Fruit fly (Drosophila melanogaster) whole organism: Measurements from ENCODE around the gene SPoCk.

Experiments
- CG8478 ChIP-seq: fragments of >200 bp; optimal IDR thresholded peaks from 2 replicates; lab custom pipeline; 2018; ENCODE audit warnings: inconsistent platforms
- pan ChIP-seq: fragments of >200 bp; optimal IDR thresholded peaks from 2 replicates; lab custom pipeline; 2017
- psq ChIP-seq: fragments of >200 bp; optimal IDR thresholded peaks from 2 replicates; lab custom pipeline; 2017

- TF ChIP-seq pan (lab: Kevin White, UChicago) (no peak), CG8478 (lab: Kevin White, UChicago) (no peak), psq (lab: Kevin White, UChicago) (no peak)
These were observed 24.2 kb downstream of the SPoCk start for dm6 chr3L:22773383-22773873.
